Fruit fly (Drosophila melanogaster) whole organism, embryonic: ENCODE data around the gene bi.
A peak's percentile ranks its signal among the peaks of the same experiment; 100 is the strongest.

ENCODE experiments used
- Atf3 ChIP-seq: fragments of 200-800 bp; sonication (Bioruptor generic); optimal IDR thresholded peaks from 3 replicates; lab custom pipeline; 2016; ENCODE audit warnings: missing biosample characterization, missing genetic modification characterization
- CG10267 ChIP-seq: fragments of 200-800 bp; sonication (Bioruptor generic); optimal IDR thresholded peaks from 2 replicates; lab custom pipeline; 2018; ENCODE audit warnings: missing biosample characterization, mild to moderate bottlenecking, missing genetic modification characterization, moderate library complexity
- CG10979 ChIP-seq: fragments of 200-800 bp; sonication (Bioruptor generic); optimal IDR thresholded peaks from 2 replicates; lab custom pipeline; 2018; ENCODE audit warnings: missing biosample characterization, mild to moderate bottlenecking, missing genetic modification characterization, moderate library complexity
- CG11456 ChIP-seq: fragments of 200-800 bp; sonication (Bioruptor generic); IDR thresholded peaks from 3 replicates; pipeline ENCODE4 v1.3.6; 2022; ENCODE audit warnings: missing biosample characterization, missing genetic modification characterization
- CG11504 ChIP-seq: fragments of 200-800 bp; sonication (Bioruptor generic); optimal IDR thresholded peaks from 3 replicates; lab custom pipeline; 2019; ENCODE audit warnings: missing biosample characterization, mild to moderate bottlenecking, missing genetic modification characterization, moderate library complexity
- CG12391 ChIP-seq: fragments of 200-800 bp; sonication (Bioruptor generic); optimal IDR thresholded peaks from 3 replicates; lab custom pipeline; 2018; ENCODE audit warnings: missing biosample characterization, mild to moderate bottlenecking, missing genetic modification characterization, moderate library complexity
- CG12769 ChIP-seq: fragments of 200-800 bp; sonication (Bioruptor generic); optimal IDR thresholded peaks from 2 replicates; lab custom pipeline; 2019; ENCODE audit warnings: missing biosample characterization, mild to moderate bottlenecking, missing genetic modification characterization, moderate library complexity
- CG12942 ChIP-seq: fragments of 200-800 bp; sonication (Bioruptor generic); optimal IDR thresholded peaks from 3 replicates; lab custom pipeline; 2016; ENCODE audit warnings: missing biosample characterization, missing genetic modification characterization
- CG14860 ChIP-seq: fragments of 200-800 bp; sonication (Bioruptor generic); IDR thresholded peaks from 3 replicates; pipeline ENCODE4 v1.3.6; 2022; ENCODE audit warnings: missing biosample characterization, missing genetic modification characterization; ENCODE audit not compliant: partially characterized antibody
- CG1603 ChIP-seq: fragments of 200-800 bp; sonication (Bioruptor generic); optimal IDR thresholded peaks from 2 replicates; lab custom pipeline; 2019; ENCODE audit warnings: missing biosample characterization, mild to moderate bottlenecking, missing genetic modification characterization, moderate library complexity
- CG18599 ChIP-seq: fragments of 200-800 bp; sonication (Bioruptor generic); optimal IDR thresholded peaks from 3 replicates; lab custom pipeline; 2017; ENCODE audit warnings: missing biosample characterization, missing genetic modification characterization, mild to moderate bottlenecking, moderate library complexity, missing genetic modification reagents
- CG2678 ChIP-seq: fragments of 200-800 bp; sonication (Bioruptor generic); optimal IDR thresholded peaks from 3 replicates; lab custom pipeline; 2019; ENCODE audit warnings: missing biosample characterization, mild to moderate bottlenecking, missing genetic modification characterization, moderate library complexity
- CG31388 ChIP-seq: fragments of 200-800 bp; sonication (Bioruptor generic); optimal IDR thresholded peaks from 2 replicates; lab custom pipeline; 2016; ENCODE audit warnings: missing biosample characterization, missing genetic modification characterization
- CG34376 ChIP-seq: fragments of 200-800 bp; sonication (Bioruptor generic); optimal IDR thresholded peaks from 2 replicates; lab custom pipeline; 2018; ENCODE audit warnings: missing biosample characterization, mild to moderate bottlenecking, missing genetic modification characterization
- CG4282 ChIP-seq: fragments of 200-800 bp; sonication (Bioruptor generic); optimal IDR thresholded peaks from 2 replicates; lab custom pipeline; 2016; ENCODE audit warnings: missing biosample characterization, missing genetic modification characterization
- CG7556 ChIP-seq: fragments of 200-800 bp; sonication (Bioruptor generic); optimal IDR thresholded peaks from 2 replicates; lab custom pipeline; 2017; ENCODE audit warnings: missing biosample characterization, mild to moderate bottlenecking, missing genetic modification characterization
- CG7839 ChIP-seq: fragments of 200-800 bp; sonication (Bioruptor generic); optimal IDR thresholded peaks from 3 replicates; lab custom pipeline; 2018; ENCODE audit warnings: missing biosample characterization, mild to moderate bottlenecking, missing genetic modification characterization, moderate library complexity
- CG8290 ChIP-seq, 3 experiments: fragments of 200-800 bp; sonication (Bioruptor generic); optimal IDR thresholded peaks; 2 replicates each; lab custom pipeline; 2016 to 2019; ENCODE audit warnings: missing biosample characterization in 3 of 3, missing genetic modification characterization in 3 of 3, mild to moderate bottlenecking in 2 of 3, moderate library complexity in 1 of 3
- CG9817 ChIP-seq: fragments of 200-800 bp; sonication (Bioruptor generic); optimal IDR thresholded peaks from 2 replicates; lab custom pipeline; 2018; ENCODE audit warnings: missing biosample characterization, mild to moderate bottlenecking, missing genetic modification characterization, moderate library complexity
- Hmr ChIP-seq: fragments of 200-800 bp; sonication (Bioruptor generic); optimal IDR thresholded peaks from 3 replicates; lab custom pipeline; 2017; ENCODE audit warnings: mild to moderate bottlenecking, missing biosample characterization, missing genetic modification reagents, missing genetic modification characterization
- Med ChIP-seq: fragments of 200-800 bp; sonication (Bioruptor generic); peaks from one replicate; lab custom pipeline; 2016; ENCODE audit warnings: missing biosample characterization, missing genetic modification characterization, mild to moderate bottlenecking, inconsistent platforms, moderate library complexity
- Mrtf ChIP-seq: fragments of 200-800 bp; sonication (Bioruptor generic); IDR thresholded peaks from 3 replicates; pipeline ENCODE4 v1.3.6; 2022; ENCODE audit warnings: missing biosample characterization, missing genetic modification characterization
- NfI ChIP-seq: fragments of 200-800 bp; sonication (Bioruptor generic); optimal IDR thresholded peaks from 3 replicates; lab custom pipeline; 2018; ENCODE audit warnings: missing biosample characterization, mild to moderate bottlenecking, missing genetic modification characterization, moderate library complexity
- Oli ChIP-seq: fragments of 200-800 bp; sonication (Bioruptor generic); optimal IDR thresholded peaks from 2 replicates; lab custom pipeline; 2018; ENCODE audit warnings: missing biosample characterization, mild to moderate bottlenecking, missing genetic modification characterization, moderate library complexity
- Opbp ChIP-seq: fragments of 200-800 bp; sonication (Bioruptor generic); IDR thresholded peaks from 3 replicates; pipeline ENCODE4 v1.3.6; 2022; ENCODE audit warnings: missing biosample characterization, missing genetic modification characterization; ENCODE audit not compliant: partially characterized antibody
- PHDP ChIP-seq: fragments of 200-800 bp; sonication (Bioruptor generic); optimal IDR thresholded peaks from 3 replicates; lab custom pipeline; 2018; ENCODE audit warnings: missing biosample characterization, mild to moderate bottlenecking, missing genetic modification characterization, moderate library complexity
- Poxn ChIP-seq: fragments of 200-800 bp; sonication (Bioruptor generic); IDR thresholded peaks from 2 replicates; pipeline ENCODE4 v1.3.6; 2022; ENCODE audit warnings: missing biosample characterization, missing genetic modification characterization
- Sox102F ChIP-seq: fragments of 200-800 bp; sonication (Bioruptor generic); optimal IDR thresholded peaks from 2 replicates; lab custom pipeline; 2018; ENCODE audit warnings: missing biosample characterization, mild to moderate bottlenecking, missing genetic modification characterization, moderate library complexity
- aop ChIP-seq: fragments of 200-800 bp; sonication (Bioruptor generic); IDR thresholded peaks from 2 replicates; pipeline ENCODE4 v1.3.6; 2022; ENCODE audit warnings: missing biosample characterization, missing genetic modification characterization
- ara ChIP-seq: fragments of 200-800 bp; sonication (Bioruptor generic); IDR thresholded peaks from 2 replicates; pipeline ENCODE4 v1.3.6; 2022; ENCODE audit warnings: missing biosample characterization, missing genetic modification characterization
- az2 ChIP-seq: fragments of 200-800 bp; sonication (Bioruptor generic); optimal IDR thresholded peaks from 3 replicates; lab custom pipeline; 2016; ENCODE audit warnings: missing biosample characterization, missing genetic modification characterization
- ci ChIP-seq: fragments of 200-800 bp; sonication (Bioruptor generic); IDR thresholded peaks from 3 replicates; pipeline ENCODE4 v1.3.6; 2022; ENCODE audit warnings: missing biosample characterization, missing genetic modification characterization
- dmrt99B ChIP-seq: fragments of 200-800 bp; sonication (Bioruptor generic); optimal IDR thresholded peaks from 2 replicates; lab custom pipeline; 2018; ENCODE audit warnings: missing biosample characterization, mild to moderate bottlenecking, missing genetic modification characterization, moderate library complexity
- dysf ChIP-seq: fragments of 200-800 bp; sonication (Bioruptor generic); IDR thresholded peaks from 3 replicates; pipeline ENCODE4 v1.3.6; 2022; ENCODE audit warnings: missing biosample characterization, missing genetic modification characterization
- gcm2 ChIP-seq: fragments of 200-800 bp; sonication (Bioruptor generic); optimal IDR thresholded peaks from 2 replicates; lab custom pipeline; 2016; ENCODE audit warnings: missing biosample characterization, missing genetic modification characterization
- gem ChIP-seq: fragments of 200-800 bp; sonication (Bioruptor generic); optimal IDR thresholded peaks from 2 replicates; lab custom pipeline; 2019; ENCODE audit warnings: missing biosample characterization, mild to moderate bottlenecking, missing genetic modification characterization, moderate library complexity
- kah ChIP-seq: fragments of 200-800 bp; sonication (Bioruptor generic); optimal IDR thresholded peaks from 2 replicates; lab custom pipeline; 2018; ENCODE audit warnings: missing biosample characterization, mild to moderate bottlenecking, missing genetic modification characterization
- lab ChIP-seq: fragments of 200-800 bp; sonication (Bioruptor generic); optimal IDR thresholded peaks from 3 replicates; lab custom pipeline; 2017; ENCODE audit warnings: missing biosample characterization, missing genetic modification characterization, mild to moderate bottlenecking, moderate library complexity, missing genetic modification reagents
- lmd ChIP-seq: fragments of 200-800 bp; sonication (Bioruptor generic); IDR thresholded peaks from 2 replicates; pipeline ENCODE4 v1.3.6; 2022; ENCODE audit warnings: missing biosample characterization, missing genetic modification characterization
- phol ChIP-seq: fragments of 200-800 bp; sonication (Bioruptor generic); optimal IDR thresholded peaks from 3 replicates; lab custom pipeline; 2018; ENCODE audit warnings: missing biosample characterization, mild to moderate bottlenecking, missing genetic modification characterization, moderate library complexity
- prd ChIP-seq, 3 experiments: fragments of >200 bp in 2 of 3; fragments of 200-800 bp in 1 of 3; sonication (Bioruptor generic) in 1 of 3; optimal IDR thresholded peaks in 2 of 3; IDR thresholded peaks in 1 of 3; 2 replicates in 2 of 3; 3 replicates in 1 of 3; pipeline versions ENCODE4 v1.3.6 to Lab custom; 2017 to 2022; ENCODE audit warnings: missing biosample characterization in 1 of 3, missing genetic modification characterization in 1 of 3
- row ChIP-seq: fragments of 200-800 bp; sonication (Bioruptor generic); IDR thresholded peaks from 3 replicates; pipeline ENCODE4 v1.3.6; 2022; ENCODE audit warnings: missing biosample characterization, missing genetic modification characterization
- sens-2 ChIP-seq: fragments of 200-800 bp; sonication (Bioruptor generic); IDR thresholded peaks from 2 replicates; pipeline ENCODE4 v1.3.6; 2022; ENCODE audit warnings: missing biosample characterization, missing genetic modification characterization
- sima ChIP-seq: fragments of 200-800 bp; sonication (Bioruptor generic); optimal IDR thresholded peaks from 2 replicates; lab custom pipeline; 2016; ENCODE audit warnings: missing biosample characterization, missing genetic modification characterization
- so ChIP-seq: fragments of 200-800 bp; sonication (Bioruptor generic); IDR thresholded peaks from 3 replicates; pipeline ENCODE4 v1.3.6; 2022; ENCODE audit warnings: missing biosample characterization, missing genetic modification characterization
- tin ChIP-seq: fragments of 200-800 bp; sonication (Bioruptor generic); optimal IDR thresholded peaks from 3 replicates; lab custom pipeline; 2016; ENCODE audit warnings: missing biosample characterization, missing genetic modification characterization
- unpg ChIP-seq: fragments of 200-800 bp; sonication (Bioruptor generic); optimal IDR thresholded peaks from 3 replicates; lab custom pipeline; 2018; ENCODE audit warnings: missing biosample characterization, mild to moderate bottlenecking, missing genetic modification characterization, moderate library complexity

The bi gene

dm6 chrX:4498234-4498633 is 85.6 kb downstream of the bi start (continued):
- TF ChIP-seq Atf3 (GFP tag; lab: Kevin White, UChicago) (no peak), sima (GFP tag; lab: Kevin White, UChicago) (no peak), CG31388 (GFP tag; lab: Kevin White, UChicago) (no peak), CG12942 (no peak)

dm6 chrX:4503542-4503941 is 90.9 kb downstream of the bi start:
- TF ChIP-seq Sox102F (GFP tag; lab: Kevin White, UChicago) (no peak), dysf (GFP tag; lab: Robert Waterston, UW) (0 out of 3 replicates have a peak, but pooled peaks have one; percentile 30), aop (GFP tag; lab: Robert Waterston, UW) (no peak), Opbp (GFP tag; lab: Robert Waterston, UW) (no peak), Poxn (GFP tag; lab: Robert Waterston, UW) (no peak), Oli (peak; percentile 1), kah (GFP tag; lab: Kevin White, UChicago) (no peak), Med (GFP tag; lab: Kevin White, UChicago) (peak; percentile 63), row (GFP tag; lab: Robert Waterston, UW) (0 out of 3 replicates have a peak, but pooled peaks have one; percentile 34), CG1603 (tag; lab: Kevin White, UChicago) (peak; percentile 19), CG4282 (GFP tag; lab: Kevin White, UChicago) (no peak), dmrt99B (peak; percentile 10), prd (optimal IDR thresholded peaks at IDR 0.05; lab: Kevin White, UChicago) (no peak), prd (GFP tag; IDR thresholded peaks at IDR 0.05; lab: Robert Waterston, UW) (peak; percentile 22; the same call in 1 of the 3 replicates), NfI (no peak), CG7839 (peak; percentile 18), Hmr (GFP tag; lab: Kevin White, UChicago) (peak; percentile 4), CG2678 (tag; lab: Kevin White, UChicago) (peak; percentile 2), gcm2 (no peak), CG11456 (0 out of 3 replicates have a peak, but pooled peaks have one; percentile 25), ci (GFP tag; lab: Robert Waterston, UW) (0 out of 3 replicates have a peak, but pooled peaks have one; percentile 25), CG18599 (GFP tag; lab: Kevin White, UChicago) (peak; percentile 34), lab (peak; percentile 30), CG8290 (GFP tag; optimal IDR thresholded peaks at IDR 0.05; lab: Kevin White, UChicago) (no peak), CG8290 (tag; optimal IDR thresholded peaks at IDR 0.05; lab: Kevin White, UChicago) (peak in 1 of 2 experiments; percentile 21), gem (peak; percentile 28), CG34376 (GFP tag; lab: Kevin White, UChicago) (no peak), CG11504 (peak; percentile 6), CG12769 (peak; percentile 21)

- TF ChIP-seq Hmr (GFP tag; lab: Kevin White, UChicago) (peak; percentile 18), CG9817 (tag; lab: Kevin White, UChicago) (peak; percentile 2), Mrtf (no peak), sens-2 (GFP tag; lab: Robert Waterston, UW) (no peak), CG14860 (no peak), phol (peak; percentile 11), CG10979 (tag; lab: Kevin White, UChicago) (peak; percentile 36), PHDP (tag; lab: Kevin White, UChicago) (peak; percentile 5), tin (peak; percentile 12), prd (optimal IDR thresholded peaks at IDR 0.05; lab: Kevin White, UChicago) (no peak), prd (GFP tag; IDR thresholded peaks at IDR 0.05; lab: Robert Waterston, UW) (peak; percentile 59; the same call in 2 of the 3 replicates), so (no peak), ara (GFP tag; lab: Robert Waterston, UW) (0 out of 2 replicates have a peak, but pooled peaks have one; percentile 37), dmrt99B (peak; percentile 49), lmd (GFP tag; lab: Robert Waterston, UW) (peak; percentile 17; the same call in 1 of the 2 replicates), CG12391 (peak; percentile 36), az2 (GFP tag; lab: Kevin White, UChicago) (peak; percentile 4), CG7556 (peak; percentile 44), Sox102F (GFP tag; lab: Kevin White, UChicago) (peak; percentile 27), unpg (GFP tag; lab: Kevin White, UChicago) (peak; percentile 29), CG10267 (tag; lab: Kevin White, UChicago) (peak; percentile 10)
Measured at dm6 chrX:4505318-4505717, 92.7 kb downstream of the bi start.
